Fruit fly (Drosophila melanogaster): ENCODE results near the gene CG15478.

CG15478 gene

dm6 chrX:7734131-7734930 is 16.6 kb upstream of the CG15478 start, which contains the start of the genes Pdp and Rab39 (continued):
- peak; percentile 73 for TF ChIP-seq tna (GFP tag; IDR thresholded peaks at IDR 0.05; ENCODE audit: partially characterized antibody)
- TF ChIP-seq CG8765 (GFP tag; IDR thresholded peaks at IDR 0.05): 0 out of 2 replicates have a peak, but pooled peaks have one; percentile 38
- no peak for TF ChIP-seq Asciz (GFP tag; optimal IDR thresholded peaks at IDR 0.05)
- TF ChIP-seq grau (tag; optimal IDR thresholded peaks at IDR 0.05): peak; percentile 83
- peak; percentile 78 for TF ChIP-seq CG10147 (GFP tag; optimal IDR thresholded peaks at IDR 0.05)
- peak; percentile 53 for TF ChIP-seq Spps (tag; optimal IDR thresholded peaks at IDR 0.05)
- peak; percentile 67 for TF ChIP-seq CG10979 (tag; optimal IDR thresholded peaks at IDR 0.05)
- TF ChIP-seq dm (GFP tag; optimal IDR thresholded peaks at IDR 0.05): peak; percentile 42
- peak; percentile 78 for TF ChIP-seq CG15696 (tag; optimal IDR thresholded peaks at IDR 0.05)
- TF ChIP-seq Eip74EF (GFP tag; optimal IDR thresholded peaks at IDR 0.05): no peak
- peak; percentile 83 for TF ChIP-seq sisA (GFP tag; IDR thresholded peaks at IDR 0.05)
- TF ChIP-seq H2.0 (GFP tag; IDR thresholded peaks at IDR 0.05): peak; percentile 58
- TF ChIP-seq Opbp (GFP tag; IDR thresholded peaks at IDR 0.05; ENCODE audit: partially characterized antibody): peak; percentile 86
- TF ChIP-seq bsh (GFP tag; optimal IDR thresholded peaks at IDR 0.05): peak in 1 of 2 experiments; percentile 65
- peak; percentile 82 for TF ChIP-seq B-H2 (GFP tag; optimal IDR thresholded peaks at IDR 0.05)
- TF ChIP-seq CG6765 (GFP tag; optimal IDR thresholded peaks at IDR 0.05): no peak
- peak in 1 of 2 experiments; percentile 50 for TF ChIP-seq insv (GFP tag; optimal IDR thresholded peaks at IDR 0.05)
- TF ChIP-seq CG1647 (GFP tag; optimal IDR thresholded peaks at IDR 0.05): peak; percentile 59
- peak; percentile 75 for TF ChIP-seq lmd (GFP tag; IDR thresholded peaks at IDR 0.05)
- TF ChIP-seq phol (tag; optimal IDR thresholded peaks at IDR 0.05): peak; percentile 78
- peak; percentile 70 for TF ChIP-seq CG34376 (GFP tag; optimal IDR thresholded peaks at IDR 0.05)
- TF ChIP-seq CG6813 (GFP tag; optimal IDR thresholded peaks at IDR 0.05): no peak
- TF ChIP-seq ftz-f1 (GFP tag; optimal IDR thresholded peaks at IDR 0.05): no peak
- TF ChIP-seq Doc2 (GFP tag; IDR thresholded peaks at IDR 0.05): peak; percentile 58
- TF ChIP-seq Ada2b (GFP tag; IDR thresholded peaks at IDR 0.05): peak; percentile 76
- TF ChIP-seq CG32772 (GFP tag; IDR thresholded peaks at IDR 0.05): peak; percentile 77
- TF ChIP-seq CG30020 (tag; optimal IDR thresholded peaks at IDR 0.05): peak; percentile 69
- peak; percentile 54 for TF ChIP-seq gcm2 (GFP tag; optimal IDR thresholded peaks at IDR 0.05)
- no peak for TF ChIP-seq eyg (GFP tag; optimal IDR thresholded peaks at IDR 0.05)
- peak; percentile 51 for TF ChIP-seq slou (GFP tag; optimal IDR thresholded peaks at IDR 0.05)
- TF ChIP-seq CG9727 (GFP tag; optimal IDR thresholded peaks at IDR 0.05): peak; percentile 75
- TF ChIP-seq CG14667 (GFP tag; IDR thresholded peaks at IDR 0.05): peak; percentile 67
- TF ChIP-seq CG1603 (tag; optimal IDR thresholded peaks at IDR 0.05): peak; percentile 54
- no peak for TF ChIP-seq CG31365 (tag; optimal IDR thresholded peaks at IDR 0.05)
- TF ChIP-seq E2f1 (GFP tag; IDR thresholded peaks at IDR 0.05): peak; percentile 74
- peak; percentile 80 for TF ChIP-seq Hr3 (GFP tag; optimal IDR thresholded peaks at IDR 0.05)
- TF ChIP-seq inv (GFP tag; IDR thresholded peaks at IDR 0.05; ENCODE audit: partially characterized antibody): peak; percentile 94
- TF ChIP-seq CG13894 (tag; optimal IDR thresholded peaks at IDR 0.05): peak; percentile 67
- no peak; the same call in none of the 2 replicates for TF ChIP-seq ara (GFP tag; IDR thresholded peaks at IDR 0.05)
- peak; percentile 80 for TF ChIP-seq Abd-B (GFP tag; optimal IDR thresholded peaks at IDR 0.05)
- 0 out of 4 replicates have a peak, but pooled peaks have one; percentile 57 for TF ChIP-seq chinmo (GFP tag; IDR thresholded peaks at IDR 0.05; ENCODE audit: partially characterized antibody)
- peak; percentile 79 for TF ChIP-seq Drgx (GFP tag; IDR thresholded peaks at IDR 0.05)
- TF ChIP-seq sug (tag; optimal IDR thresholded peaks at IDR 0.05): peak; percentile 83
- peak; percentile 67; the same call in 1 of the 3 replicates for TF ChIP-seq H15 (GFP tag; IDR thresholded peaks at IDR 0.05)
- TF ChIP-seq CG2202 (tag; optimal IDR thresholded peaks at IDR 0.05): peak; percentile 15
- TF ChIP-seq Taf1 (GFP tag; IDR thresholded peaks at IDR 0.05): peak; percentile 34; the same call in 1 of the 2 replicates
- peak; percentile 67 for TF ChIP-seq vfl (GFP tag; optimal IDR thresholded peaks at IDR 0.05)
- peak; percentile 86 for TF ChIP-seq CG13775 (GFP tag; optimal IDR thresholded peaks at IDR 0.05)

All from whole organism, embryonic.